Fruit fly (Drosophila melanogaster) whole organism, embryonic: ENCODE measurements around the gene scyl.

Experiments used
- CG10366 ChIP-seq: fragments of 200-800 bp; sonication (Bioruptor generic); IDR thresholded peaks from 2 replicates; pipeline ENCODE4 v1.3.6; 2022; ENCODE audit warnings: missing biosample characterization, missing genetic modification characterization
- CG11723 ChIP-seq: fragments of 200-800 bp; sonication (Bioruptor generic); optimal IDR thresholded peaks from 2 replicates; lab custom pipeline; 2017; ENCODE audit warnings: missing biosample characterization, mild to moderate bottlenecking, missing genetic modification characterization
- CG12104 ChIP-seq: fragments of 200-800 bp; sonication (Bioruptor generic); optimal IDR thresholded peaks from 3 replicates; lab custom pipeline; 2016; ENCODE audit warnings: missing biosample characterization, missing genetic modification characterization
- CG13624 ChIP-seq: fragments of 200-800 bp; sonication (Bioruptor generic); optimal IDR thresholded peaks from 2 replicates; lab custom pipeline; 2016; ENCODE audit warnings: missing biosample characterization, missing genetic modification characterization
- CG13894 ChIP-seq: fragments of 200-800 bp; sonication (Bioruptor generic); optimal IDR thresholded peaks from 3 replicates; lab custom pipeline; 2018; ENCODE audit warnings: missing biosample characterization, mild to moderate bottlenecking, missing genetic modification characterization, moderate library complexity
- CG14014 ChIP-seq: fragments of 200-800 bp; sonication (Bioruptor generic); IDR thresholded peaks from 2 replicates; pipeline ENCODE4 v1.3.6; 2022; ENCODE audit warnings: missing biosample characterization, missing genetic modification characterization
- CG1603 ChIP-seq: fragments of 200-800 bp; sonication (Bioruptor generic); optimal IDR thresholded peaks from 2 replicates; lab custom pipeline; 2019; ENCODE audit warnings: missing biosample characterization, mild to moderate bottlenecking, missing genetic modification characterization, moderate library complexity
- CG16813 ChIP-seq: fragments of 200-800 bp; sonication (Bioruptor generic); IDR thresholded peaks from 3 replicates; pipeline ENCODE4 v1.3.6; 2022; ENCODE audit warnings: missing biosample characterization, missing genetic modification characterization; ENCODE audit not compliant: partially characterized antibody
- CG2875 ChIP-seq: fragments of 200-800 bp; sonication (Bioruptor generic); optimal IDR thresholded peaks from 2 replicates; lab custom pipeline; 2017; ENCODE audit warnings: missing biosample characterization, mild to moderate bottlenecking, missing genetic modification characterization, missing genetic modification reagents
- CG32532 ChIP-seq: fragments of 200-800 bp; sonication (Bioruptor generic); IDR thresholded peaks from 2 replicates; pipeline ENCODE4 v1.3.6; 2022; ENCODE audit warnings: missing biosample characterization, missing genetic modification characterization
- CG3407 ChIP-seq: fragments of 200-800 bp; sonication (Bioruptor generic); optimal IDR thresholded peaks from 2 replicates; lab custom pipeline; 2018; ENCODE audit warnings: missing biosample characterization, mild to moderate bottlenecking, missing genetic modification characterization
- CG5245 ChIP-seq: fragments of 200-800 bp; sonication (Bioruptor generic); optimal IDR thresholded peaks from 3 replicates; lab custom pipeline; 2016; ENCODE audit warnings: missing biosample characterization, missing genetic modification characterization
- CG6654 ChIP-seq: fragments of 200-800 bp; sonication (Bioruptor generic); optimal IDR thresholded peaks from 2 replicates; lab custom pipeline; 2017; ENCODE audit warnings: missing biosample characterization, mild to moderate bottlenecking, missing genetic modification characterization
- CG6689 ChIP-seq: fragments of 200-800 bp; sonication (Bioruptor generic); IDR thresholded peaks from 2 replicates; pipeline ENCODE4 v1.3.6; 2022; ENCODE audit warnings: missing biosample characterization, missing genetic modification characterization
- CG7745 ChIP-seq: fragments of 200-800 bp; sonication (Bioruptor generic); optimal IDR thresholded peaks from 2 replicates; lab custom pipeline; 2018; ENCODE audit warnings: missing biosample characterization, mild to moderate bottlenecking, missing genetic modification characterization, moderate library complexity
- CG7928 ChIP-seq: fragments of 200-800 bp; sonication (Bioruptor generic); optimal IDR thresholded peaks from 2 replicates; lab custom pipeline; 2017; ENCODE audit warnings: missing biosample characterization, mild to moderate bottlenecking, missing genetic modification characterization
- CG8359 ChIP-seq: fragments of 200-800 bp; sonication (Bioruptor generic); optimal IDR thresholded peaks from 2 replicates; lab custom pipeline; 2017; ENCODE audit warnings: missing biosample characterization, mild to moderate bottlenecking, missing genetic modification characterization, borderline replicate concordance
- CG9215 ChIP-seq: fragments of 200-800 bp; sonication (Bioruptor generic); IDR thresholded peaks from 2 replicates; pipeline ENCODE4 v1.3.6; 2022; ENCODE audit warnings: missing biosample characterization, missing genetic modification characterization
- CrebB ChIP-seq: fragments of 200-800 bp; sonication (Bioruptor generic); optimal IDR thresholded peaks from 3 replicates; lab custom pipeline; 2018; ENCODE audit warnings: missing biosample characterization, mild to moderate bottlenecking, missing genetic modification characterization
- Dip3 ChIP-seq: fragments of 200-800 bp; sonication (Bioruptor generic); optimal IDR thresholded peaks from 3 replicates; lab custom pipeline; 2016; ENCODE audit warnings: missing biosample characterization, missing genetic modification characterization
- Gsc ChIP-seq: fragments of 200-800 bp; sonication (Bioruptor generic); IDR thresholded peaks from 2 replicates; pipeline ENCODE4 v1.3.6; 2022; ENCODE audit warnings: missing biosample characterization, missing genetic modification characterization
- H15 ChIP-seq: fragments of 200-800 bp; sonication (Bioruptor generic); IDR thresholded peaks from 3 replicates; pipeline ENCODE4 v1.3.6; 2022; ENCODE audit warnings: missing biosample characterization, missing genetic modification characterization
- HHEX ChIP-seq: fragments of 200-800 bp; sonication (Bioruptor generic); optimal IDR thresholded peaks from 3 replicates; lab custom pipeline; 2017; ENCODE audit warnings: missing biosample characterization, mild to moderate bottlenecking, missing genetic modification characterization, missing genetic modification reagents
- Hey ChIP-seq: fragments of 200-800 bp; sonication (Bioruptor generic); optimal IDR thresholded peaks from 3 replicates; lab custom pipeline; 2018; ENCODE audit warnings: missing biosample characterization, mild to moderate bottlenecking, missing genetic modification characterization
- HmgZ ChIP-seq: fragments of 200-800 bp; sonication (Bioruptor generic); optimal IDR thresholded peaks from 2 replicates; lab custom pipeline; 2018; ENCODE audit warnings: missing biosample characterization, mild to moderate bottlenecking, missing genetic modification characterization
- Hmr ChIP-seq: fragments of 200-800 bp; sonication (Bioruptor generic); optimal IDR thresholded peaks from 3 replicates; lab custom pipeline; 2017; ENCODE audit warnings: mild to moderate bottlenecking, missing biosample characterization, missing genetic modification reagents, missing genetic modification characterization
- Hr78 ChIP-seq, 2 experiments: fragments of 200-800 bp in 1 of 2; fragments of >200 bp in 1 of 2; sonication (Bioruptor generic) in 1 of 2; optimal IDR thresholded peaks; 2 replicates each; lab custom pipeline; 2017 to 2019; ENCODE audit warnings: missing biosample characterization in 2 of 2, missing genetic modification characterization in 2 of 2, mild to moderate bottlenecking in 1 of 2, moderate library complexity in 1 of 2
- Hsf ChIP-seq: fragments of 200-800 bp; sonication (Bioruptor generic); optimal IDR thresholded peaks from 3 replicates; lab custom pipeline; 2016; ENCODE audit warnings: missing biosample characterization, missing genetic modification characterization
- Kr ChIP-seq: fragments of 200-800 bp; sonication (Bioruptor generic); optimal IDR thresholded peaks from 2 replicates; lab custom pipeline; 2017; ENCODE audit warnings: missing biosample characterization, mild to moderate bottlenecking, missing genetic modification characterization
- Max ChIP-seq: fragments of 200-800 bp; sonication (Bioruptor generic); optimal IDR thresholded peaks from 2 replicates; lab custom pipeline; 2016; ENCODE audit warnings: missing biosample characterization, mild to moderate bottlenecking, missing genetic modification characterization
- Usf ChIP-seq: fragments of 200-800 bp; sonication (Bioruptor generic); optimal IDR thresholded peaks from 2 replicates; lab custom pipeline; 2017; ENCODE audit warnings: missing genotype, missing biosample characterization, missing genetic modification characterization
- az2 ChIP-seq: fragments of 200-800 bp; sonication (Bioruptor generic); optimal IDR thresholded peaks from 3 replicates; lab custom pipeline; 2016; ENCODE audit warnings: missing biosample characterization, missing genetic modification characterization
- bcd ChIP-seq: fragments of 200-800 bp; sonication (Bioruptor generic); optimal IDR thresholded peaks from 2 replicates; lab custom pipeline; 2017; ENCODE audit warnings: missing biosample characterization, mild to moderate bottlenecking, missing genetic modification characterization
- bsh ChIP-seq, 2 experiments: fragments of 200-800 bp; sonication (Bioruptor generic); optimal IDR thresholded peaks; 2 replicates each; lab custom pipeline; 2017 to 2018; ENCODE audit warnings: mild to moderate bottlenecking in 2 of 2, missing biosample characterization in 2 of 2, missing genetic modification characterization in 2 of 2, moderate library complexity in 1 of 2
- crc ChIP-seq: fragments of 200-800 bp; sonication (Bioruptor generic); optimal IDR thresholded peaks from 2 replicates; lab custom pipeline; 2016; ENCODE audit warnings: missing biosample characterization, missing genetic modification characterization
- crol ChIP-seq: fragments of 200-800 bp; sonication (Bioruptor generic); IDR thresholded peaks from 2 replicates; pipeline ENCODE4 v1.3.6; 2022; ENCODE audit warnings: missing biosample characterization, missing genetic modification characterization
- gsb-n ChIP-seq: fragments of 200-800 bp; sonication (Bioruptor generic); optimal IDR thresholded peaks from 3 replicates; lab custom pipeline; 2018; ENCODE audit warnings: missing biosample characterization, mild to moderate bottlenecking, missing genetic modification characterization
- gt ChIP-seq: fragments of 200-800 bp; sonication (Bioruptor generic); IDR thresholded peaks from 2 replicates; pipeline ENCODE4 v1.3.6; 2022; ENCODE audit warnings: missing biosample characterization, missing genetic modification characterization
- hbn ChIP-seq: fragments of 200-800 bp; sonication (Bioruptor generic); IDR thresholded peaks from 2 replicates; pipeline ENCODE4 v1.3.6; 2022; ENCODE audit warnings: missing biosample characterization, missing genetic modification characterization; ENCODE audit not compliant: partially characterized antibody
- her ChIP-seq: fragments of 200-800 bp; sonication (Bioruptor generic); optimal IDR thresholded peaks from 2 replicates; lab custom pipeline; 2016; ENCODE audit warnings: missing biosample characterization, missing genetic modification characterization
- lmd ChIP-seq: fragments of 200-800 bp; sonication (Bioruptor generic); IDR thresholded peaks from 2 replicates; pipeline ENCODE4 v1.3.6; 2022; ENCODE audit warnings: missing biosample characterization, missing genetic modification characterization
- mam ChIP-seq: fragments of 200-800 bp; sonication (Bioruptor generic); optimal IDR thresholded peaks from 3 replicates; lab custom pipeline; 2016; ENCODE audit warnings: missing biosample characterization, missing genetic modification characterization
- pan ChIP-seq, 4 experiments: fragments of >200 bp in 3 of 4; fragments of 200-800 bp in 1 of 4; sonication (Bioruptor generic) in 1 of 4; optimal IDR thresholded peaks in 3 of 4; IDR thresholded peaks in 1 of 4; 2 replicates each; pipeline versions ENCODE4 v1.3.6 to Lab custom; 2017 to 2022; ENCODE audit warnings: missing biosample characterization in 2 of 4, missing genetic modification characterization in 2 of 4, mixed read lengths in 1 of 4
- scrt ChIP-seq: fragments of 200-800 bp; sonication (Bioruptor generic); optimal IDR thresholded peaks from 2 replicates; lab custom pipeline; 2018; ENCODE audit warnings: missing biosample characterization, mild to moderate bottlenecking, missing genetic modification characterization, moderate library complexity
- sens ChIP-seq: fragments of 200-800 bp; sonication (Bioruptor generic); peaks from one replicate; lab custom pipeline; 2016; ENCODE audit warnings: missing biosample characterization, missing genetic modification characterization
- shn ChIP-seq: fragments of 200-800 bp; sonication (Bioruptor generic); optimal IDR thresholded peaks from 3 replicates; lab custom pipeline; 2016; ENCODE audit warnings: missing biosample characterization, missing genetic modification characterization
- slou ChIP-seq: fragments of 200-800 bp; sonication (Bioruptor generic); optimal IDR thresholded peaks from 3 replicates; lab custom pipeline; 2016; ENCODE audit warnings: missing biosample characterization, missing genetic modification characterization
- tgo ChIP-seq: fragments of 200-800 bp; sonication (Bioruptor generic); IDR thresholded peaks from 3 replicates; pipeline ENCODE4 v1.3.6; 2022; ENCODE audit warnings: missing biosample characterization, missing genetic modification characterization
- trem ChIP-seq: fragments of 200-800 bp; optimal IDR thresholded peaks from 3 replicates; lab custom pipeline; 2019; ENCODE audit warnings: missing biosample characterization, mild to moderate bottlenecking, missing genetic modification characterization, moderate library complexity
- wdn ChIP-seq: fragments of 200-800 bp; sonication (Bioruptor generic); IDR thresholded peaks from 2 replicates; pipeline ENCODE4 v1.3.6; 2022; ENCODE audit warnings: missing biosample characterization, missing genetic modification characterization

Gene scyl

dm6 chr3L:11280574-11281135 lies 28.5 kb downstream of the scyl start:
- TF ChIP-seq CG3407 (GFP tag; lab: Kevin White, UChicago) (no peak), Hmr (GFP tag; lab: Kevin White, UChicago) (peak; percentile 43), CG12104 (GFP tag; lab: Kevin White, UChicago) (no peak), Kr (no peak), mam (no peak), CG11723 (no peak), tgo (GFP tag; lab: Robert Waterston, UW) (no peak), CG13624 (GFP tag; lab: Kevin White, UChicago) (peak; percentile 34), slou (no peak), az2 (GFP tag; lab: Kevin White, UChicago) (no peak), crc (no peak), scrt (peak; percentile 6), Hsf (no peak), lmd (GFP tag; lab: Robert Waterston, UW) (no peak), CG10366 (GFP tag; lab: Robert Waterston, UW) (no peak), Hr78 (GFP tag; optimal IDR thresholded peaks at IDR 0.05; lab: Kevin White, UChicago) (no peak), HmgZ (tag; lab: Kevin White, UChicago) (no peak), CG7928 (peak; percentile 3), gt (GFP tag; lab: Robert Waterston, UW) (no peak), CG9215 (GFP tag; lab: Robert Waterston, UW) (no peak), Usf (GFP tag; lab: Kevin White, UChicago) (no peak), Dip3 (GFP tag; lab: Kevin White, UChicago) (no peak), shn (GFP tag; lab: Kevin White, UChicago) (no peak), CG7745 (tag; lab: Kevin White, UChicago) (no peak), CG6654 (GFP tag; lab: Kevin White, UChicago) (no peak), gsb-n (tag; lab: Kevin White, UChicago) (no peak), Hey (tag; lab: Kevin White, UChicago) (no peak), her (peak; percentile 6), wdn (GFP tag; lab: Robert Waterston, UW) (0 out of 2 replicates have a peak, but pooled peaks have one; percentile 20), H15 (no peak), HHEX (GFP tag; lab: Kevin White, UChicago) (peak; percentile 19), CG8359 (GFP tag; lab: Kevin White, UChicago) (no peak), CG6689 (GFP tag; lab: Robert Waterston, UW) (peak; percentile 27; the same call in 1 of the 2 replicates), bcd (GFP tag; lab: Kevin White, UChicago) (no peak), bsh (GFP tag; optimal IDR thresholded peaks at IDR 0.05; lab: Kevin White, UChicago) (no peak), CG5245 (GFP tag; lab: Kevin White, UChicago) (no peak), pan (optimal IDR thresholded peaks at IDR 0.05; lab: Kevin White, UChicago) (no peak), pan (GFP tag; optimal IDR thresholded peaks at IDR 0.05 in 1 of 2, IDR thresholded peaks at IDR 0.05 in 1 of 2) (peak in 1 of 2 experiments; percentile 12), CG13894 (tag; lab: Kevin White, UChicago) (peak; percentile 62), crol (GFP tag; lab: Robert Waterston, UW) (0 out of 2 replicates have a peak, but pooled peaks have one; percentile 4), CrebB (tag; lab: Kevin White, UChicago) (no peak), Gsc (GFP tag; lab: Robert Waterston, UW) (no peak), Max (GFP tag; lab: Kevin White, UChicago) (no peak), CG2875 (GFP tag; lab: Kevin White, UChicago) (no peak), CG16813 (GFP tag; lab: Robert Waterston, UW) (no peak), CG14014 (peak; percentile 24; the same call in 1 of the 2 replicates), sens (peak; percentile 16), trem (tag; lab: Kevin White, UChicago) (no peak), CG32532 (GFP tag; lab: Robert Waterston, UW) (peak; percentile 36; the same call in 1 of the 2 replicates), CG1603 (tag; lab: Kevin White, UChicago) (peak; percentile 48), hbn (GFP tag; lab: Robert Waterston, UW) (no peak)
